Worm (Caenorhabditis elegans) whole organism, L4/young adult: Measurements from ENCODE around the gene F19G12.8.
"Not testable (repeated sequence)": the region's sequence is repeated elsewhere in the genome, so short reads cannot be mapped to it uniquely, and the experiment has no call there.

Experiments
- W03F9.2 ChIP-seq: fragments of 150-350 bp; optimal IDR thresholded peaks from 2 replicates; lab custom pipeline; 2014; ENCODE audit warnings: missing biosample characterization, missing genetic modification characterization
- dao-5 ChIP-seq: sonication (generic microtip); optimal IDR thresholded peaks from 2 replicates; lab custom pipeline; 2016; ENCODE audit warnings: missing genotype, missing genetic modification characterization, moderate library complexity, missing compliant biosample characterization
- him-1 ChIP-seq: sonication (generic microtip); optimal IDR thresholded peaks from 2 replicates; lab custom pipeline; 2016; ENCODE audit warnings: missing genotype, missing genetic modification reagents, missing genetic modification characterization, missing compliant biosample characterization

The F19G12.8 gene

DNA sequence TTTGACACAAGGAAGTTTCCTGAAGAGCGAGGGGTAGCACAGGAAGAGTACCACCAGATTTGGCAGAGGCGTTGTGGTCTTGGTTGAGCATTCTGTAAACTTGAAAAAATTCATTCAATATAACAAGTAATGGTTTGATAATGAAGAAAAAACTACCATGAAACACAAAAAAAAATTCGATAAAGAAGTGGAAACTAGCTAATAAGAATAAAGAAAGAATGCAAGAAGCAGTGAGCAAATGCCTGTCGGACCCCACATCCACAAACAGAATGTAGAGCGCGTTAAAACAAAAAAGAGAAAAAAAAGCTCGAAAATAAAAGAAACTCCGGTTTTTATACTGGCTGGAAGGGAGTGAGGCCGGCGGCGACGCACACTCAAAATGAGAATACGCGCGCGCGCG, 19.6 kb upstream of the F19G12.8 start, which contains the start of gene H39E20.1:
Gene H39E20.1, minus strand, starts transcription at position 101 of the 400 bp plus-strand sequence.
- TF ChIP-seq him-1 (tag; lab: Kevin White, UChicago) (no peak), dao-5 (tag; lab: Kevin White, UChicago) (no peak), W03F9.2 (tag; lab: Kevin White, UChicago) (no peak)

DNA sequence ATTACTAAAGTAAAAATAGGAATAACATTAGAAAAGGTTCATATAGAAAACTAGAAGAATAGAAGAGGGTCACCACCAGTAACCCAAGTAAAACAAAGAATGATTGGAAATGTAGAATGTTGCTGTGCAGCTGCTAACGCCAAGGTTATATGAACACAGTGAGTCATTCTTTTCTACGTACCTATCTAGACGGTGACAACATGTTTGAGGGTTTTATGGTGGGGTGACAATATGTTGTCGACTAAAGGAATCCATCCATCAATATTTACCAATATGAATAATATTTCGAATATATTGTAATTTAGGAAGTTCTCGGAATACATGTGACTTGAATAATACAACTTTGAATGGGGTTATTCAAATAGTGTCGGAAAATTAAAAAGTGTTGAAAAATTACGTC, 15.9 kb upstream of the F19G12.8 start, which contains the start of gene ZK402.5:
Gene ZK402.5, minus strand, starts transcription at position 101 of the 400 bp plus-strand sequence.
- TF ChIP-seq dao-5 (tag; lab: Kevin White, UChicago), result no peak
- TF ChIP-seq him-1 (tag; lab: Kevin White, UChicago), result no peak
- TF ChIP-seq W03F9.2 (tag; lab: Kevin White, UChicago), result no peak

- TF ChIP-seq dao-5, him-1, W03F9.2 (tag; lab: Kevin White, UChicago): not testable (repeated sequence)
These were observed 13.7 kb upstream of the F19G12.8 start, which contains the start of gene ZK402.2 for ce11 chrX:1403444-1403843. TSS of gene ZK402.2 (plus strand) at chrX:1403744.

DNA sequence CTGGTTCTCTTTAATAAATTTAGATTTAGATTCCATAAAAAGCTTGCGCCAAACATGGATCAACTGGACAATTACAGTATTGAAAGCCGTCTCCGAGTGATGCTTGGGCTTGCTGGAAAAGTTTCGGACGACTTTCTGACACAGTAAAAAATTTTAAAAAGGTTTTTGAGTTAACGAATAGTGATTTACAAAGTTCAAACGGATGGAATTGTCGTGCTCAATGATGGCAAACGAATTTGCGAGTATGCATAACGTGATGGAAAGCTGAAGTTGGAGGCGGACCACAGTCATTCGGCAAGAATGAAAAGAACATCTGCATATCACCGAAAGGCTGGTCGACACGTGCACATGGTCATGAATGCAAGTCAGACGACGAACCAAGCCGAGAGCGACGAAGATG, 13.1 kb upstream of the F19G12.8 start, which contains the start of gene ZK402.1:
Gene ZK402.1, plus strand, starts transcription at position 301 of the 400 bp plus-strand sequence.
- TF ChIP-seq him-1, W03F9.2, dao-5 (tag; lab: Kevin White, UChicago): not testable (repeated sequence)

DNA sequence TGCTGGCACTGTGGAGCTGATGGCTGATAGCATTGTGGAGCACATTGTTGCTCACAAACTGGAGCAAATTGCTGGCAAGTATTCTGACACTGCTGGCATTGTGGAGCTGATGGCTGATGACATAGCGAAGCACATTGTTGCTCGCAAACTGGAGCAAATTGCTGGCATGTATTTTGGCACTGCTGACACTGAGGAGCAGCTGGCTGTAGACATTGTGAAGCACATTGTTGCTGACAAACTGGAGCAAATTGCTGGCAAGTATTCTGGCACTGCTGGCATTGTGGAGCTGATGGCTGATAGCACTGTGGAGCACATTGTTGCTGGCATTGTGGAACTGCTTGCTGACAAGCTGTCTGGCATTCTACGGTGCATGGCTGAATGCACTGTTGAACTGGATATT, 7.9 kb upstream of the F19G12.8 start:
- TF ChIP-seq him-1 (tag; lab: Kevin White, UChicago) (no peak), W03F9.2 (tag; lab: Kevin White, UChicago) (no peak), dao-5 (tag; lab: Kevin White, UChicago) (no peak)

DNA sequence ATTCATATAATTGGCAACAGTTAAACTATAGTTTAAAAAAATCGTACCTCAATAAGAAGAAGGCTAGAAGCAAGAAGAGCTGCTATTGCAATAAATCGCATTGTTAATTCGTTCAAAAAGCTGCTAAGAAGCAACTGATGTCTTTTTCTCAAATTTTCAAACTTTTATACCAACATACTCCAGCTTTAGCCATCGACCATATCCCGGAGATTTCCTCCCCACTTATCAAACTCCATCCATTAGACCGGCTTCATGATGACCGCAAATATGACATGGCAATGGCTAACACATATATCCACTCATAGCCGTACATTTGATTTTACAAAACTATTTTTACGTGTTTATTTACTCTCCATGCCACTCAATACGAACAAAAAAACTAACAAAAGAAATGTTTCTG, 6.6 kb upstream of the F19G12.8 start, which contains the start of gene abu-2:
Gene abu-2, minus strand, starts transcription at position 101 of the 400 bp plus-strand sequence.
- TF ChIP-seq W03F9.2 (tag; lab: Kevin White, UChicago) (no peak), dao-5 (tag; lab: Kevin White, UChicago) (no peak), him-1 (tag; lab: Kevin White, UChicago) (no peak)

ce11 chrX:1412844-1413243, 4.3 kb upstream of the F19G12.8 start, which contains the start of gene srh-19:
TSS of gene srh-19 (plus strand) at chrX:1413144.
- TF ChIP-seq him-1 (tag; lab: Kevin White, UChicago), result no peak
- no peak for TF ChIP-seq dao-5 (tag; lab: Kevin White, UChicago)
- no peak for TF ChIP-seq W03F9.2 (tag; lab: Kevin White, UChicago)

- no peak for TF ChIP-seq him-1 (tag; lab: Kevin White, UChicago)
These were observed 2.1 kb downstream of the F19G12.8 start, which contains the start of gene F19G12.9 for ce11 chrX:1419163-1419696. TSS of gene F19G12.9 (plus strand) at chrX:1419213.

- TF ChIP-seq dao-5 (tag; lab: Kevin White, UChicago) (no peak), him-1 (tag; lab: Kevin White, UChicago) (no peak), W03F9.2 (tag; lab: Kevin White, UChicago) (no peak)
These were observed 3.4 kb downstream of the F19G12.8 start for ce11 chrX:1420524-1420923.

DNA sequence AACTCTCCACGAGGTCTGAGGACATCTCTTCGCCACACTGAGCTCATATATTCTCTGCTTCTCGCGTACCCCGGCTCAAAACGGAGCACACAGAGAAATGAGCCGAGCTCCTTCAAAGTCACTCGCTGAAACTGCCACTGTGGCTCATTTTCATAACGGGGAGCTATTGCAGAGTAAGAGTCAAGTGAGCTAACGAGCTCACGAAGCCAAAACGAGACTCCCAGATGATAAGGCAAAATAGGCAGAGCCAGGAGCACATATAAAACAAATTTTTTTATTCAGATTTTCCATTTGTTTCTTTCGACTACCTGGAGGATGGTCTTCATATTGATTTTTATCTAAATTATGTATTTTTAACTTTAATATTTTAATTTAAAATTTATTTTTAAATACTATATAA, 7.4 kb downstream of the F19G12.8 start, which contains the start of gene F19G12.3:
Gene F19G12.3, plus strand, starts transcription at position 301 of the 400 bp plus-strand sequence.
- no peak for TF ChIP-seq W03F9.2 (tag; lab: Kevin White, UChicago)
- no peak for TF ChIP-seq him-1 (tag; lab: Kevin White, UChicago)
- TF ChIP-seq dao-5 (tag; lab: Kevin White, UChicago), result no peak

DNA sequence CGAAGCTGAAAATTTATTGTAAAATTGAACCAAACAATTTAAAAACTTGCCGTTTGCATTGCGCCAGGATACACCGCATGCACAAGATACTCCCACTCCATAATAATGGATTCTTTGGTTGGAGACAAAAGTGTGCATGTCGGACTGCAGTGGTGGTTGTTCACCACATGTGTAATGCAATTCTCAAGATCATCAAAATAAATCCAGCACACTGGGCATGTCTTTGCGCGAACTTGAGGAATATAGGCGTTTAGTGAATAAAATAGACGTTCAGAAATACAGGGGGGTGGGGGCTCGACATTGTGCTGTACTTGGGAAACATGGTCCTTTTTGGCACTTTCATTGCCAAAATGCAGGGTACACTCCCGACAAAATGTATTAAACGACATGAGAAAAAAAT, 9.3 kb downstream of the F19G12.8 start, which contains the start of gene F19G12.11:
Gene F19G12.11, minus strand, starts transcription at position 101 of the 400 bp plus-strand sequence.
- TF ChIP-seq W03F9.2 (tag; lab: Kevin White, UChicago) (no peak), him-1 (tag; lab: Kevin White, UChicago) (no peak), dao-5 (tag; lab: Kevin White, UChicago) (no peak)

DNA sequence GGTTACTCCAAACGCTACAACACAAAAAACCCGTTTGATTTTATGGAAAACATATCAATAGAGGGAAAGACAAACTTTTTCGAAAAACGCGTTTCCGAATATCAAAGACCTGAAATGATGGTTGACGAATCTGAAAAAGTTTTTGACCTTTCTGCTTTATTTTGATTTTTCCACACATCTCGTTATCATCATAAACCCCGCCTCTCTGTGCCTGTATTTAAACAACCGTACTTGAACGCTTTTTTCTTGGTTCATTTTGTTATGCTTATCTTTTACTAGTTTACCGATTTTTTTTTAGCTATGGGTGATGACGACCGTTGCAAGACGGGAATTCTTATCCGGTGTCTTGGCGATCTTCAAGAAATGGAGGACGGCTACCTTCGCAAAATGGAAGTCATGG, 13.6 kb downstream of the F19G12.8 start, which contains the start of gene F19G12.1:
Gene F19G12.1, plus strand, starts transcription at position 301 of the 400 bp plus-strand sequence.
- TF ChIP-seq dao-5, W03F9.2, him-1 (tag; lab: Kevin White, UChicago): not testable (repeated sequence)

ce11 chrX:1437097-1437496, 20.0 kb downstream of the F19G12.8 start:
- TF ChIP-seq dao-5 (tag; lab: Kevin White, UChicago), result no peak

- TF ChIP-seq him-1 (tag; lab: Kevin White, UChicago) (no peak), W03F9.2 (tag; lab: Kevin White, UChicago) (no peak), dao-5 (tag; lab: Kevin White, UChicago) (no peak)
These were observed 21.8 kb downstream of the F19G12.8 start for ce11 chrX:1438925-1439324.
